Worm (Caenorhabditis elegans) whole organism, mixed stage, embryonic: ENCODE data around the gene unc-43.

ENCODE experiments used
- ceh-39 ChIP-seq: fragments of 150-350 bp; optimal IDR thresholded peaks from 2 replicates; lab custom pipeline; 2014; ENCODE audit warnings: missing biosample characterization, missing genetic modification characterization
- ceh-43 ChIP-seq: fragments of 200-800 bp; sonication (Bioruptor generic); optimal IDR thresholded peaks from 2 replicates; lab custom pipeline; 2018; ENCODE audit warnings: mild to moderate bottlenecking, missing genetic modification characterization, moderate library complexity, missing compliant biosample characterization
- ces-1 ChIP-seq: fragments of 150-350 bp; optimal IDR thresholded peaks from 2 replicates; lab custom pipeline; 2014; ENCODE audit warnings: missing biosample characterization, missing genetic modification reagents, missing genetic modification characterization
- lsy-2 ChIP-seq: fragments of 150-350 bp; optimal IDR thresholded peaks from 2 replicates; lab custom pipeline; 2014; ENCODE audit warnings: missing biosample characterization, missing genetic modification characterization
- mab-5 ChIP-seq: fragments of 150-350 bp; optimal IDR thresholded peaks from 2 replicates; lab custom pipeline; 2014; ENCODE audit warnings: missing biosample characterization, missing genetic modification characterization
- mep-1 ChIP-seq: fragments of 150-350 bp; optimal IDR thresholded peaks from 2 replicates; lab custom pipeline; 2017; ENCODE audit warnings: missing biosample characterization, missing genetic modification reagents, missing genetic modification characterization, inconsistent platforms
- nhr-28 ChIP-seq: fragments of 150-350 bp; optimal IDR thresholded peaks from 2 replicates; lab custom pipeline; 2014; ENCODE audit warnings: missing biosample characterization, missing genetic modification characterization
- nhr-76 ChIP-seq: sonication (generic microtip); optimal IDR thresholded peaks from 2 replicates; lab custom pipeline; 2017; ENCODE audit warnings: missing biosample characterization, missing genetic modification characterization
- pha-4 ChIP-seq: fragments of 150-350 bp; optimal IDR thresholded peaks from 2 replicates; lab custom pipeline; 2018; ENCODE audit warnings: missing biosample characterization, missing genetic modification reagents, missing genetic modification characterization
- snpc-4 ChIP-seq: fragments of 150-350 bp; optimal IDR thresholded peaks from 2 replicates; lab custom pipeline; 2014; ENCODE audit warnings: missing biosample characterization, missing genetic modification characterization
- unc-120 ChIP-seq: sonication (generic microtip); optimal IDR thresholded peaks from 2 replicates; lab custom pipeline; 2017; ENCODE audit warnings: missing genetic modification characterization, missing compliant biosample characterization; ENCODE audit not compliant: poor library complexity, severe bottlenecking
- unc-39 ChIP-seq: fragments of 150-350 bp; optimal IDR thresholded peaks from 2 replicates; lab custom pipeline; 2014; ENCODE audit warnings: missing biosample characterization, missing genetic modification characterization
- ztf-11 ChIP-seq: fragments of 150-350 bp; optimal IDR thresholded peaks from 2 replicates; lab custom pipeline; 2014; ENCODE audit warnings: missing biosample characterization, missing genetic modification characterization

DNA sequence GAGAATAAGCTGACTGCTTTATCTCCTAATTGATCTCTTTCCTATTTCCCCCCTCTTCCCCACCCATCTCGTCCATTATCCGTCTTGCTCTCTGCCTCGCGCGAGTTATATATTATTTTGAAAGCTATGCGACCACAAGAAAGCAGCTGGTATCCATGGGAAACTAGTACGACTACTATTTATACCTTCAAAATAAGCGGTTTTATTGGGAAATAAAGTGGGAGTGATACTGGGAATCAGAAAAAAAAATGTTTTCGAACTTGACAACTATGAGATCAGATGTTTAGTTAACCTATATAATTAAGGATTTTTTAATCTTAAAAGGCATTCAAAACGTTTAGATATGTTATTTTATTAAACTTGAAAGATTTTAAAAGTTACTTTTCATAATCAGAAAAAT is 10.3 kb downstream of the unc-43 start:
- no peak for TF ChIP-seq unc-120 (tag; lab: Kevin White, UChicago)
- no peak for TF ChIP-seq pha-4 (tag; lab: Kevin White, UChicago)
- no peak for TF ChIP-seq snpc-4 (tag; lab: Kevin White, UChicago)
- no peak for TF ChIP-seq unc-39
- no peak for TF ChIP-seq mep-1 (tag; lab: Kevin White, UChicago)
- no peak for TF ChIP-seq ces-1 (GFP tag; lab: Kevin White, UChicago)
- no peak for TF ChIP-seq nhr-76 (tag; lab: Kevin White, UChicago)
- TF ChIP-seq nhr-28: no peak
- no peak for TF ChIP-seq ceh-39
- no peak for TF ChIP-seq ztf-11 (tag; lab: Kevin White, UChicago)
- no peak for TF ChIP-seq lsy-2 (tag; lab: Kevin White, UChicago)
- TF ChIP-seq ceh-43 (GFP tag; lab: Kevin White, UChicago): no peak
- no peak for TF ChIP-seq mab-5 (tag; lab: Kevin White, UChicago)
